ENCODE assay signal across 4 fruit fly cellular contexts in the genomic region with DNA sequence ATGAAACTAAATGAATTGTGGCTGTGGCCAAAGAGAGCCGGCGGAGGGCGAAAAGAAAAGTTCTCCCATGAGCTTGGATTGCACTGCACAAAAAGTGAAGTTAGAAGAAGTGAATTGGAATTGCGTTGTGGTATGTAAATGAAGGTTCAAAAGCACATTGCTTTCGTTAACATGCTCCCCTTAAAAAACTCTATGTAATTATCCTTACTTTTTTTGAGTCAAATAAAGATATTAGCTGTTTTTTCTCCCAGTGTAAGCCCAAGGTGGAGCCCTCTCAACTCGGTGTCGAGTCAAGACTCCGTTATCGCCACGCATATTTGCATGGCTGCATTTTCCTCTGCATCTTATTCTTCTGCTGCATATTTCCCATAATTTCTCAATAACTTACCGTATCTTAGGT.
A peak's percentile ranks its signal among the peaks of the same experiment; 100 is the strongest.
TF ChIP-seq lines count a peak whose summit lies in the region.

No protein-coding gene starts in this region.

- no peak for TF ChIP-seq CTCF in whole organism, embryonic (GFP tag; optimal IDR thresholded peaks at IDR 0.05; lab: Kevin White, UChicago)

TF ChIP-seq in whole organism, embryonic, 481 proteins besides CTCF, POLR2A, EP300 and RAD21 (continues in another document):
- TF ChIP-seq CG4282 (GFP tag; optimal IDR thresholded peaks at IDR 0.05; lab: Kevin White, UChicago) (no peak), CG11456 (GFP tag; IDR thresholded peaks at IDR 0.05; lab: Robert Waterston, UW) (no peak), CG7556 (GFP tag; optimal IDR thresholded peaks at IDR 0.05; lab: Kevin White, UChicago) (peak; percentile 34), CG3995 (GFP tag; optimal IDR thresholded peaks at IDR 0.05; lab: Kevin White, UChicago) (no peak), Tbp (GFP tag; optimal IDR thresholded peaks at IDR 0.05; lab: Kevin White, UChicago) (no peak), CG13775 (GFP tag; optimal IDR thresholded peaks at IDR 0.05; lab: Kevin White, UChicago) (peak; percentile 12), unpg (GFP tag; optimal IDR thresholded peaks at IDR 0.05; lab: Kevin White, UChicago) (peak; percentile 56), Meics (GFP tag; optimal IDR thresholded peaks at IDR 0.05; lab: Kevin White, UChicago) (no peak), dmrt99B (tag; optimal IDR thresholded peaks at IDR 0.05; lab: Kevin White, UChicago) (peak; percentile 56), sqz (GFP tag; optimal IDR thresholded peaks at IDR 0.05; lab: Kevin White, UChicago) (no peak), grn (GFP tag; optimal IDR thresholded peaks at IDR 0.05; lab: Kevin White, UChicago) (no peak), h (optimal IDR thresholded peaks at IDR 0.05; lab: Kevin White, UChicago) (no peak), al (GFP tag; IDR thresholded peaks at IDR 0.05; lab: Robert Waterston, UW) (peak; percentile 38), Pdp1 (GFP tag; optimal IDR thresholded peaks at IDR 0.05; lab: Kevin White, UChicago) (peak; percentile 11 to 41), D19A (tag; optimal IDR thresholded peaks at IDR 0.05; lab: Kevin White, UChicago) (peak; percentile 40), gro (GFP tag; optimal IDR thresholded peaks at IDR 0.05; lab: Kevin White, UChicago) (no peak), H2.0 (GFP tag; IDR thresholded peaks at IDR 0.05; lab: Robert Waterston, UW) (peak; percentile 36; the same call in 1 of the 2 replicates), Xrp1 (GFP tag; IDR thresholded peaks at IDR 0.05; lab: Robert Waterston, UW) (peak; percentile 78), prd (optimal IDR thresholded peaks at IDR 0.05; lab: Kevin White, UChicago) (no peak), prd (GFP tag; IDR thresholded peaks at IDR 0.05; lab: Robert Waterston, UW) (peak; percentile 86), ase (GFP tag; IDR thresholded peaks at IDR 0.05; lab: Robert Waterston, UW) (peak; percentile 47; the same call in 2 of the 3 replicates), peb (GFP tag; IDR thresholded peaks at IDR 0.05; lab: Robert Waterston, UW) (no peak)

TF ChIP-seq in whole organism, prepupa, 60 proteins besides CTCF, POLR2A, EP300 and RAD21 (continues in another document):
- TF ChIP-seq CG3032 (tag; optimal IDR thresholded peaks at IDR 0.05; lab: Kevin White, UChicago), result peak; percentile 79
- peak; percentile 19 for TF ChIP-seq Sox102F (GFP tag; optimal IDR thresholded peaks at IDR 0.05; lab: Kevin White, UChicago)
- no peak for TF ChIP-seq fd85E (GFP tag; optimal IDR thresholded peaks at IDR 0.05; lab: Kevin White, UChicago)
- TF ChIP-seq achi (GFP tag; optimal IDR thresholded peaks at IDR 0.05; lab: Kevin White, UChicago), result peak; percentile 73
- TF ChIP-seq net (GFP tag; optimal IDR thresholded peaks at IDR 0.05; lab: Kevin White, UChicago), result peak; percentile 49
- TF ChIP-seq CG1621 (tag; optimal IDR thresholded peaks at IDR 0.05; lab: Kevin White, UChicago), result peak; percentile 78
- TF ChIP-seq CG11762 (GFP tag; optimal IDR thresholded peaks at IDR 0.05; lab: Kevin White, UChicago; ENCODE audit: insufficient read depth), result peak; percentile 58
- peak; percentile 6 for TF ChIP-seq CG8319 (GFP tag; optimal IDR thresholded peaks at IDR 0.05; lab: Kevin White, UChicago)
- peak; percentile 46 for TF ChIP-seq Met (GFP tag; optimal IDR thresholded peaks at IDR 0.05; lab: Kevin White, UChicago)
- peak; percentile 67 for TF ChIP-seq CG8119 (GFP tag; IDR thresholded peaks at IDR 0.05; lab: Robert Waterston, UW)
- TF ChIP-seq fkh (GFP tag; optimal IDR thresholded peaks at IDR 0.05; lab: Kevin White, UChicago), result no peak
- TF ChIP-seq Hr4 (GFP tag; optimal IDR thresholded peaks at IDR 0.05; lab: Kevin White, UChicago), result peak; percentile 40
- TF ChIP-seq eg (GFP tag; IDR thresholded peaks at IDR 0.05; lab: Robert Waterston, UW), result peak; percentile 74
- TF ChIP-seq CG10631 (GFP tag; optimal IDR thresholded peaks at IDR 0.05; lab: Kevin White, UChicago), result peak; percentile 77
- TF ChIP-seq topi (GFP tag; optimal IDR thresholded peaks at IDR 0.05; lab: Kevin White, UChicago), result peak; percentile 59
- peak; percentile 57 to 75 for TF ChIP-seq ss (GFP tag; optimal IDR thresholded peaks at IDR 0.05; lab: Kevin White, UChicago)
- peak; percentile 66 for TF ChIP-seq CG32006 (GFP tag; optimal IDR thresholded peaks at IDR 0.05; lab: Kevin White, UChicago)
- peak; percentile 51 for TF ChIP-seq CG11294 (GFP tag; IDR thresholded peaks at IDR 0.05; lab: Robert Waterston, UW)
- TF ChIP-seq pdm3 (GFP tag; optimal IDR thresholded peaks at IDR 0.05; lab: Kevin White, UChicago), result peak; percentile 69
- TF ChIP-seq CG7368 (GFP tag; optimal IDR thresholded peaks at IDR 0.05; lab: Kevin White, UChicago), result peak; percentile 44
- TF ChIP-seq Eip75B (GFP tag; optimal IDR thresholded peaks at IDR 0.05; lab: Kevin White, UChicago), result peak; percentile 75
- peak; percentile 80 for TF ChIP-seq fd59A (GFP tag; optimal IDR thresholded peaks at IDR 0.05; lab: Kevin White, UChicago)

TF ChIP-seq in whole organism, pupa, 21 proteins besides CTCF, POLR2A, EP300 and RAD21:
- TF ChIP-seq D1 (tag; optimal IDR thresholded peaks at IDR 0.05; lab: Kevin White, UChicago) (no peak), EcR (GFP tag; optimal IDR thresholded peaks at IDR 0.05; lab: Kevin White, UChicago) (no peak), CG17806 (tag; optimal IDR thresholded peaks at IDR 0.05; lab: Kevin White, UChicago) (peak; percentile 77), CG8159 (tag; optimal IDR thresholded peaks at IDR 0.05; lab: Kevin White, UChicago) (peak; percentile 79), CG9948 (tag; optimal IDR thresholded peaks at IDR 0.05; lab: Kevin White, UChicago) (peak; percentile 78), rn (GFP tag; IDR thresholded peaks at IDR 0.05; lab: Robert Waterston, UW) (peak; percentile 49; the same call in 1 of the 2 replicates), Ets98B (GFP tag; IDR thresholded peaks at IDR 0.05; lab: Robert Waterston, UW) (peak; percentile 52), CG4496 (GFP tag; IDR thresholded peaks at IDR 0.05; lab: Robert Waterston, UW) (peak; percentile 88), CG15710 (tag; optimal IDR thresholded peaks at IDR 0.05; lab: Kevin White, UChicago) (peak; percentile 77), Snoo (tag; optimal IDR thresholded peaks at IDR 0.05; lab: Kevin White, UChicago) (peak; percentile 31), CG14655 (GFP tag; optimal IDR thresholded peaks at IDR 0.05; lab: Kevin White, UChicago) (peak; percentile 77), gl (tag; optimal IDR thresholded peaks at IDR 0.05; lab: Kevin White, UChicago) (peak; percentile 49), Pif1B (GFP tag; optimal IDR thresholded peaks at IDR 0.05; lab: Kevin White, UChicago) (peak; percentile 58), fd96Ca (GFP tag; IDR thresholded peaks at IDR 0.05; lab: Robert Waterston, UW) (peak; percentile 84), CG12605 (GFP tag; IDR thresholded peaks at IDR 0.05; lab: Robert Waterston, UW) (peak; percentile 52), CG32121 (GFP tag; IDR thresholded peaks at IDR 0.05; lab: Robert Waterston, UW) (peak; percentile 34; the same call in 1 of the 2 replicates), CG34367 (tag; optimal IDR thresholded peaks at IDR 0.05; lab: Kevin White, UChicago) (peak; percentile 80), CG10348 (GFP tag; IDR thresholded peaks at IDR 0.05; lab: Robert Waterston, UW) (no peak), Pif1A (GFP tag; optimal IDR thresholded peaks at IDR 0.05; lab: Kevin White, UChicago) (peak; percentile 74), CG13204 (GFP tag; optimal IDR thresholded peaks at IDR 0.05; lab: Kevin White, UChicago) (peak; percentile 47), CG8301 (tag; optimal IDR thresholded peaks at IDR 0.05; lab: Kevin White, UChicago) (peak; percentile 70)
TF ChIP-seq in whole organism, pupa: peak in this region for 18.

TF ChIP-seq in whole organism, wandering third instar larva, 38 proteins besides CTCF, POLR2A, EP300 and RAD21:
- TF ChIP-seq HLH106 (tag; optimal IDR thresholded peaks at IDR 0.05; lab: Kevin White, UChicago), result peak; percentile 2
- TF ChIP-seq CrebA (GFP tag; optimal IDR thresholded peaks at IDR 0.05; lab: Kevin White, UChicago; ENCODE audit: borderline replicate concordance), result no peak
- peak; percentile 4 for TF ChIP-seq fru (GFP tag; optimal IDR thresholded peaks at IDR 0.05; lab: Kevin White, UChicago)
- TF ChIP-seq foxo (GFP tag; optimal IDR thresholded peaks at IDR 0.05; lab: Kevin White, UChicago), result peak in 1 of 2 experiments; percentile 24
- peak; percentile 27 for TF ChIP-seq rgr (GFP tag; optimal IDR thresholded peaks at IDR 0.05; lab: Kevin White, UChicago)
- TF ChIP-seq sv (GFP tag; optimal IDR thresholded peaks at IDR 0.05; lab: Kevin White, UChicago), result no peak
- no peak for TF ChIP-seq dsf (GFP tag; optimal IDR thresholded peaks at IDR 0.05; lab: Kevin White, UChicago; ENCODE audit: borderline replicate concordance)
- peak; percentile 42 for TF ChIP-seq h (GFP tag; optimal IDR thresholded peaks at IDR 0.05; lab: Kevin White, UChicago)
- TF ChIP-seq sage (GFP tag; optimal IDR thresholded peaks at IDR 0.05; lab: Kevin White, UChicago), result no peak
- TF ChIP-seq Hnf4 (GFP tag; optimal IDR thresholded peaks at IDR 0.05; lab: Kevin White, UChicago), result peak; percentile 20
- no peak for TF ChIP-seq lola (GFP tag; optimal IDR thresholded peaks at IDR 0.05; lab: Kevin White, UChicago)
- TF ChIP-seq ey (GFP tag; optimal IDR thresholded peaks at IDR 0.05; lab: Kevin White, UChicago), result peak; percentile 39
- TF ChIP-seq Sp1 (GFP tag; optimal IDR thresholded peaks at IDR 0.05; lab: Kevin White, UChicago), result no peak
- TF ChIP-seq CG9705 (GFP tag; optimal IDR thresholded peaks at IDR 0.05; lab: Kevin White, UChicago), result no peak
- TF ChIP-seq br (GFP tag; optimal IDR thresholded peaks at IDR 0.05; lab: Kevin White, UChicago), result peak; percentile 23
- TF ChIP-seq OdsH (GFP tag; optimal IDR thresholded peaks at IDR 0.05; lab: Kevin White, UChicago), result peak; percentile 31
TF ChIP-seq in whole organism, wandering third instar larva: peak in this region for 9.
